Worm (Caenorhabditis elegans): ENCODE measurements around the gene drd-50.

ce11 chrIV:4137472-4137871, 19.9 kb downstream of the drd-50 start, which contains the start of gene F49F1.9:
- TF ChIP-seq npax-4 (tag; optimal IDR thresholded peaks at IDR 0.05) (no peak), pqm-1 (tag; optimal IDR thresholded peaks at IDR 0.05) (no peak)

Measured in whole organism, late embryonic.